Fruit fly (Drosophila melanogaster): Measurements from ENCODE around the gene Vps16A.

The Vps16A gene

dm6 chr3R:9246879-9247621 is 19.8 kb upstream of the Vps16A start (continued):
- no peak for TF ChIP-seq CG7987 (GFP tag; optimal IDR thresholded peaks at IDR 0.05)
- TF ChIP-seq dmrt99B (tag; optimal IDR thresholded peaks at IDR 0.05) = peak; percentile 78
- TF ChIP-seq CG9437 (GFP tag; optimal IDR thresholded peaks at IDR 0.05) = peak; percentile 50
- TF ChIP-seq D19B (GFP tag; optimal IDR thresholded peaks at IDR 0.05) = no peak
- no peak for TF ChIP-seq Dll (GFP tag; IDR thresholded peaks at IDR 0.05; ENCODE audit: partially characterized antibody)
- peak; percentile 59 for TF ChIP-seq CG9727 (GFP tag; optimal IDR thresholded peaks at IDR 0.05)
- TF ChIP-seq Aef1 (GFP tag; IDR thresholded peaks at IDR 0.05) = no peak; the same call in 2 of the 3 replicates
- TF ChIP-seq CG17568 (GFP tag; optimal IDR thresholded peaks at IDR 0.05) = peak; percentile 25
- no peak for TF ChIP-seq CG3726 (GFP tag; IDR thresholded peaks at IDR 0.05)
- peak; percentile 80 for TF ChIP-seq CG14710 (tag; optimal IDR thresholded peaks at IDR 0.05)
- TF ChIP-seq Gug (GFP tag; IDR thresholded peaks at IDR 0.05) = 0 out of 4 replicates have a peak, but pooled peaks have one; percentile 4
- no peak for TF ChIP-seq CG10321 (GFP tag; IDR thresholded peaks at IDR 0.05)
- peak; percentile 79 for TF ChIP-seq CG10267 (tag; optimal IDR thresholded peaks at IDR 0.05)
- no peak for TF ChIP-seq Ets65A (GFP tag)
- TF ChIP-seq CG13894 (tag; optimal IDR thresholded peaks at IDR 0.05) = no peak
- TF ChIP-seq CG18619 (GFP tag; optimal IDR thresholded peaks at IDR 0.05) = peak; percentile 21
- peak; percentile 5 for TF ChIP-seq CG8944 (GFP tag; optimal IDR thresholded peaks at IDR 0.05)
- peak; percentile 38 for TF ChIP-seq Atf-2 (GFP tag; optimal IDR thresholded peaks at IDR 0.05)
- TF ChIP-seq pnt (GFP tag; optimal IDR thresholded peaks at IDR 0.05) = peak; percentile 10
- no peak for TF ChIP-seq Dp (GFP tag; optimal IDR thresholded peaks at IDR 0.05)
- peak; percentile 55 for TF ChIP-seq Hr3 (GFP tag; optimal IDR thresholded peaks at IDR 0.05)
- peak; percentile 86 for TF ChIP-seq kni (GFP tag; optimal IDR thresholded peaks at IDR 0.05)
- no peak for TF ChIP-seq CkIIα-i1 (GFP tag; IDR thresholded peaks at IDR 0.05)
- no peak for TF ChIP-seq CG11696 (GFP tag; IDR thresholded peaks at IDR 0.05)
- peak in 1 of 3 experiments; percentile 87 for TF ChIP-seq Stat92E (GFP tag; optimal IDR thresholded peaks at IDR 0.05)
- TF ChIP-seq klu (GFP tag; IDR thresholded peaks at IDR 0.05) = no peak
- peak; percentile 31; the same call in 1 of the 2 replicates for TF ChIP-seq CG7372 (GFP tag; IDR thresholded peaks at IDR 0.05)
- no peak for TF ChIP-seq CG4404 (GFP tag; IDR thresholded peaks at IDR 0.05)
- TF ChIP-seq usp (GFP tag; optimal IDR thresholded peaks at IDR 0.05) = no peak
- TF ChIP-seq CG33557 (GFP tag; optimal IDR thresholded peaks at IDR 0.05) = peak; percentile 80
- no peak for TF ChIP-seq Sry-δ (GFP tag; optimal IDR thresholded peaks at IDR 0.05)
- TF ChIP-seq lilli (GFP tag; optimal IDR thresholded peaks at IDR 0.05) = peak; percentile 30
- no peak for TF ChIP-seq bbx (GFP tag; IDR thresholded peaks at IDR 0.05; ENCODE audit: partially characterized antibody)
- peak; percentile 39 for TF ChIP-seq corto (GFP tag; optimal IDR thresholded peaks at IDR 0.05)
- TF ChIP-seq CG11456 (GFP tag; IDR thresholded peaks at IDR 0.05) = no peak
- peak; percentile 72 for TF ChIP-seq CG7839 (tag; optimal IDR thresholded peaks at IDR 0.05)
- TF ChIP-seq inv (GFP tag; IDR thresholded peaks at IDR 0.05; ENCODE audit: partially characterized antibody) = no peak
- peak; percentile 96 for TF ChIP-seq sqz (GFP tag; optimal IDR thresholded peaks at IDR 0.05)
- TF ChIP-seq CG11398 (GFP tag; optimal IDR thresholded peaks at IDR 0.05) = peak; percentile 45
- TF ChIP-seq CG13624 (GFP tag; optimal IDR thresholded peaks at IDR 0.05) = no peak
- TF ChIP-seq CG14050 (GFP tag; IDR thresholded peaks at IDR 0.05) = no peak
- no peak for TF ChIP-seq CG10543 (GFP tag; optimal IDR thresholded peaks at IDR 0.05)
- TF ChIP-seq CG17612 (GFP tag; IDR thresholded peaks at IDR 0.05) = no peak
- TF ChIP-seq CG15696 (tag; optimal IDR thresholded peaks at IDR 0.05) = peak; percentile 13
- no peak for TF ChIP-seq Ets97D (GFP tag; optimal IDR thresholded peaks at IDR 0.05)
- TF ChIP-seq CG12659 (GFP tag; optimal IDR thresholded peaks at IDR 0.05) = peak; percentile 23
- no peak for TF ChIP-seq her (GFP tag; optimal IDR thresholded peaks at IDR 0.05)
- TF ChIP-seq MTF-1 (GFP tag; optimal IDR thresholded peaks at IDR 0.05; ENCODE audit: borderline replicate concordance) = peak; percentile 14
- peak; percentile 60 for TF ChIP-seq Side (GFP tag; optimal IDR thresholded peaks at IDR 0.05)
